Worm (Caenorhabditis elegans): ENCODE results near the gene mrpl-42.

The mrpl-42 gene

DNA sequence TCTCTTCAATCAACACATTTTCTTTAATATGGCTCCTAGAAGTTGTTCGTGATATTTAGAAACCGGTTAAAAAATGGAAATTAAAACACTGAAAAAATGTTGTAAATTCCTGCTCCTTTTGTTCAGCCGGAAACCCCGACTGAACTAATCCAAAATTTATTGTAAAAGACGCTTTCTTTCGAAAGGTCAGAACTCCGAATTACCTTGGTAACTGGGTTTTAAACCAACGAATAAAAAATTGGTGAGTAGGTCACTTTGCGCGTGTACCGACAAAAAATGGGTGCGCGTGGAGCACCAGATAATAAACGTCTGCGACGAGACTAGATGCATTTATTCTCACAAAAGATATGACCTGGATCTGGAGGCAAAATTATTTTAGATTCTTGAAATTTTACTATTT is 36.3 kb upstream of the mrpl-42 start (continued):
- TF ChIP-seq nhr-42 (GFP tag; IDR thresholded peaks at IDR 0.05) (no peak), madf-5 (GFP tag; IDR thresholded peaks at IDR 0.05) (no peak), Y105C5A.15 (GFP tag; IDR thresholded peaks at IDR 0.05) (0 out of 2 replicates have a peak, but pooled peaks have one; percentile 11), nhr-77 (tag; optimal IDR thresholded peaks at IDR 0.05) (no peak), ces-1 (GFP tag; optimal IDR thresholded peaks at IDR 0.05) (no peak), lin-29 (GFP tag; IDR thresholded peaks at IDR 0.05) (no peak), fos-1 (tag; optimal IDR thresholded peaks at IDR 0.05) (no peak), ceh-28 (tag; optimal IDR thresholded peaks at IDR 0.05) (no peak), mdl-1 (tag; optimal IDR thresholded peaks at IDR 0.05) (no peak), nhr-25 (tag; optimal IDR thresholded peaks at IDR 0.05; ENCODE audit: borderline replicate concordance, insufficient read depth) (no peak), arid-1 (GFP tag; conservative IDR thresholded peaks at IDR 0.05) (peak; percentile 70), pqm-1 (tag; optimal IDR thresholded peaks at IDR 0.05) (no peak), ceh-44 (GFP tag; IDR thresholded peaks at IDR 0.05) (no peak), ZK337.2 (GFP tag; IDR thresholded peaks at IDR 0.05) (no peak), nhr-76 (tag; optimal IDR thresholded peaks at IDR 0.05) (no peak), daf-16 (GFP tag; optimal IDR thresholded peaks at IDR 0.05) (no peak), daf-16 (tag; optimal IDR thresholded peaks at IDR 0.05) (peak; percentile 19), spr-3 (GFP tag; optimal IDR thresholded peaks at IDR 0.05) (no peak), lin-1 (GFP tag; IDR thresholded peaks at IDR 0.05) (no peak), Y48G9A.11 (GFP tag; IDR thresholded peaks at IDR 0.05) (peak; percentile 57), daf-19 (GFP tag; conservative IDR thresholded peaks at IDR 0.05) (no peak), zip-11 (GFP tag; IDR thresholded peaks at IDR 0.05) (no peak), rbr-2 (tag; optimal IDR thresholded peaks at IDR 0.05) (no peak), lir-3 (tag; optimal IDR thresholded peaks at IDR 0.05) (no peak), ama-1 (optimal IDR thresholded peaks at IDR 0.05) (no peak), attf-4 (tag; optimal IDR thresholded peaks at IDR 0.05) (no peak), unc-62 (GFP tag; optimal IDR thresholded peaks at IDR 0.05 in 1 of 2) (no peak), unc-62 (tag; optimal IDR thresholded peaks at IDR 0.05) (no peak), daf-12 (tag; optimal IDR thresholded peaks at IDR 0.05) (no peak), dpl-1 (GFP tag; optimal IDR thresholded peaks at IDR 0.05) (no peak), zag-1 (tag; optimal IDR thresholded peaks at IDR 0.05) (no peak), lim-7 (GFP tag; IDR thresholded peaks at IDR 0.05) (0 out of 2 replicates have a peak, but pooled peaks have one; percentile 43), nhr-6 (tag; optimal IDR thresholded peaks at IDR 0.05) (no peak), ztf-11 (tag; optimal IDR thresholded peaks at IDR 0.05) (no peak), F10B5.3 (tag; optimal IDR thresholded peaks at IDR 0.05) (no peak), php-3 (GFP tag; IDR thresholded peaks at IDR 0.05) (0 out of 2 replicates have a peak, but pooled peaks have one; percentile 18), zip-2 (tag; optimal IDR thresholded peaks at IDR 0.05) (no peak), nhr-11 (tag; optimal IDR thresholded peaks at IDR 0.05) (no peak), lin-38 (GFP tag; IDR thresholded peaks at IDR 0.05) (peak; percentile 33), mxl-2 (GFP tag; conservative IDR thresholded peaks at IDR 0.05) (no peak), fkh-10 (GFP tag; optimal IDR thresholded peaks at IDR 0.05) (no peak), ztf-7 (tag; optimal IDR thresholded peaks at IDR 0.05) (no peak), aha-1 (tag) (no peak), mxl-3 (GFP tag; optimal IDR thresholded peaks at IDR 0.05) (no peak), Y5F2A.4 (GFP tag; optimal IDR thresholded peaks at IDR 0.05) (no peak), snpc-4 (tag; optimal IDR thresholded peaks at IDR 0.05) (no peak), dve-1 (tag; optimal IDR thresholded peaks at IDR 0.05; ENCODE audit: insufficient read depth) (no peak), nhr-102 (tag; optimal IDR thresholded peaks at IDR 0.05) (peak; percentile 30), nhr-48 (tag; optimal IDR thresholded peaks at IDR 0.05) (no peak), nhr-111 (GFP tag; optimal IDR thresholded peaks at IDR 0.05) (no peak), mes-2 (tag; optimal IDR thresholded peaks at IDR 0.05; ENCODE audit: poor library complexity, severe bottlenecking) (no peak), F26F4.8 (GFP tag; conservative IDR thresholded peaks at IDR 0.05) (no peak), vab-7 (GFP tag; IDR thresholded peaks at IDR 0.05) (no peak), aly-2 (tag; optimal IDR thresholded peaks at IDR 0.05) (no peak)

Measured in whole organism, L4 larva.